Fruit fly (Drosophila melanogaster) whole organism, embryonic: ENCODE results near the gene Cpsf100.

Experiments
- Asciz ChIP-seq: fragments of 200-800 bp; sonication (Bioruptor generic); optimal IDR thresholded peaks from 2 replicates; lab custom pipeline; 2017; ENCODE audit warnings: missing biosample characterization, mild to moderate bottlenecking, missing genetic modification characterization, missing genetic modification reagents
- CG1024 ChIP-seq: fragments of 200-800 bp; sonication (Bioruptor generic); IDR thresholded peaks from 2 replicates; pipeline ENCODE4 v1.3.6; 2022; ENCODE audit warnings: missing biosample characterization, missing genetic modification characterization
- CG10267 ChIP-seq: fragments of 200-800 bp; sonication (Bioruptor generic); optimal IDR thresholded peaks from 2 replicates; lab custom pipeline; 2018; ENCODE audit warnings: missing biosample characterization, mild to moderate bottlenecking, missing genetic modification characterization, moderate library complexity
- CG12071 ChIP-seq: fragments of 200-800 bp; sonication (Bioruptor generic); optimal IDR thresholded peaks from 3 replicates; lab custom pipeline; 2018; ENCODE audit warnings: missing biosample characterization, mild to moderate bottlenecking, missing genetic modification characterization
- CG12299 ChIP-seq: fragments of 200-800 bp; sonication (Bioruptor generic); optimal IDR thresholded peaks from 2 replicates; lab custom pipeline; 2018; ENCODE audit warnings: missing biosample characterization, mild to moderate bottlenecking, missing genetic modification characterization
- CG12942 ChIP-seq: fragments of 200-800 bp; sonication (Bioruptor generic); optimal IDR thresholded peaks from 3 replicates; lab custom pipeline; 2016; ENCODE audit warnings: missing biosample characterization, missing genetic modification characterization
- CG13296 ChIP-seq: fragments of 200-800 bp; sonication (Bioruptor generic); optimal IDR thresholded peaks from 3 replicates; lab custom pipeline; 2018; ENCODE audit warnings: missing biosample characterization, mild to moderate bottlenecking, missing genetic modification characterization
- CG13424 ChIP-seq: fragments of 200-800 bp; sonication (Bioruptor generic); optimal IDR thresholded peaks from 2 replicates; lab custom pipeline; 2019; ENCODE audit warnings: missing biosample characterization, mild to moderate bottlenecking, missing genetic modification characterization, moderate library complexity
- CG1647 ChIP-seq: fragments of 200-800 bp; sonication (Bioruptor generic); optimal IDR thresholded peaks from 3 replicates; lab custom pipeline; 2016; ENCODE audit warnings: missing biosample characterization, missing genetic modification characterization
- CG2116 ChIP-seq: fragments of 200-800 bp; sonication (Bioruptor generic); optimal IDR thresholded peaks from 3 replicates; lab custom pipeline; 2018; ENCODE audit warnings: missing biosample characterization, mild to moderate bottlenecking, missing genetic modification characterization
- CG32767 ChIP-seq: fragments of 200-800 bp; sonication (Bioruptor generic); IDR thresholded peaks from 2 replicates; pipeline ENCODE4 v1.3.6; 2022; ENCODE audit warnings: missing biosample characterization, missing genetic modification characterization
- CG32772 ChIP-seq: fragments of 200-800 bp; sonication (Bioruptor generic); IDR thresholded peaks from 2 replicates; pipeline ENCODE4 v1.3.6; 2022; ENCODE audit warnings: missing biosample characterization, missing genetic modification characterization
- CG3281 ChIP-seq: fragments of 200-800 bp; sonication (Bioruptor generic); optimal IDR thresholded peaks from 3 replicates; lab custom pipeline; 2017; ENCODE audit warnings: missing biosample characterization, mild to moderate bottlenecking, missing genetic modification characterization
- CG3726 ChIP-seq: fragments of 200-800 bp; sonication (Bioruptor generic); IDR thresholded peaks from 3 replicates; pipeline ENCODE4, ENCODE4 v1.3.6; 2022; ENCODE audit warnings: missing biosample characterization, missing genetic modification characterization
- CG4424 ChIP-seq: fragments of 200-800 bp; sonication (Bioruptor generic); optimal IDR thresholded peaks from 3 replicates; lab custom pipeline; 2016; ENCODE audit warnings: missing biosample characterization, missing genetic modification characterization
- CG6683 ChIP-seq: fragments of 200-800 bp; sonication (Bioruptor generic); optimal IDR thresholded peaks from 2 replicates; lab custom pipeline; 2017; ENCODE audit warnings: missing biosample characterization, mild to moderate bottlenecking, missing genetic modification characterization, missing genetic modification reagents
- CG6854 ChIP-seq: fragments of 200-800 bp; sonication (Bioruptor generic); optimal IDR thresholded peaks from 3 replicates; lab custom pipeline; 2017; ENCODE audit warnings: missing biosample characterization, mild to moderate bottlenecking, missing genetic modification characterization
- CG7372 ChIP-seq: fragments of 200-800 bp; sonication (Bioruptor generic); IDR thresholded peaks from 2 replicates; pipeline ENCODE4 v1.3.6; 2022; ENCODE audit warnings: missing biosample characterization, missing genetic modification characterization
- CG7745 ChIP-seq: fragments of 200-800 bp; sonication (Bioruptor generic); optimal IDR thresholded peaks from 2 replicates; lab custom pipeline; 2018; ENCODE audit warnings: missing biosample characterization, mild to moderate bottlenecking, missing genetic modification characterization, moderate library complexity
- CG7786 ChIP-seq: fragments of 200-800 bp; sonication (Bioruptor generic); optimal IDR thresholded peaks from 2 replicates; lab custom pipeline; 2016; ENCODE audit warnings: missing biosample characterization, missing genetic modification characterization
- CG7839 ChIP-seq: fragments of 200-800 bp; sonication (Bioruptor generic); optimal IDR thresholded peaks from 3 replicates; lab custom pipeline; 2018; ENCODE audit warnings: missing biosample characterization, mild to moderate bottlenecking, missing genetic modification characterization, moderate library complexity
- CG7928 ChIP-seq: fragments of 200-800 bp; sonication (Bioruptor generic); optimal IDR thresholded peaks from 2 replicates; lab custom pipeline; 2017; ENCODE audit warnings: missing biosample characterization, mild to moderate bottlenecking, missing genetic modification characterization
- CG8290 ChIP-seq, 3 experiments: fragments of 200-800 bp; sonication (Bioruptor generic); optimal IDR thresholded peaks; 2 replicates each; lab custom pipeline; 2016 to 2019; ENCODE audit warnings: missing biosample characterization in 3 of 3, missing genetic modification characterization in 3 of 3, mild to moderate bottlenecking in 2 of 3, moderate library complexity in 1 of 3
- CG8388 ChIP-seq: fragments of 200-800 bp; sonication (Bioruptor generic); optimal IDR thresholded peaks from 2 replicates; lab custom pipeline; 2019; ENCODE audit warnings: missing biosample characterization, mild to moderate bottlenecking, missing genetic modification characterization, moderate library complexity
- CG9727 ChIP-seq: fragments of 200-800 bp; sonication (Bioruptor generic); optimal IDR thresholded peaks from 3 replicates; lab custom pipeline; 2017; ENCODE audit warnings: missing biosample characterization, mild to moderate bottlenecking, missing genetic modification characterization
- Chrac-16 ChIP-seq: fragments of 200-800 bp; sonication (Bioruptor generic); optimal IDR thresholded peaks from 3 replicates; lab custom pipeline; 2016; ENCODE audit warnings: missing biosample characterization, missing genetic modification characterization
- Ets65A ChIP-seq: fragments of 200-800 bp; sonication (Bioruptor generic); peaks from one replicate; lab custom pipeline; 2016; ENCODE audit warnings: missing biosample characterization, missing genetic modification characterization
- GATAe ChIP-seq: fragments of 200-800 bp; sonication (Bioruptor generic); conservative IDR thresholded peaks from 2 replicates; pipeline ENCODE4 v1.3.6; 2022; ENCODE audit warnings: missing biosample characterization, missing genetic modification characterization
- H2.0 ChIP-seq: fragments of 200-800 bp; sonication (Bioruptor generic); IDR thresholded peaks from 2 replicates; pipeline ENCODE4 v1.3.6; 2022; ENCODE audit warnings: missing biosample characterization, missing genetic modification characterization
- HLH3B ChIP-seq: fragments of 200-800 bp; sonication (Bioruptor generic); IDR thresholded peaks from 2 replicates; pipeline ENCODE4 v1.3.6; 2022; ENCODE audit warnings: missing biosample characterization, missing genetic modification characterization
- Mrtf ChIP-seq: fragments of 200-800 bp; sonication (Bioruptor generic); IDR thresholded peaks from 3 replicates; pipeline ENCODE4 v1.3.6; 2022; ENCODE audit warnings: missing biosample characterization, missing genetic modification characterization
- Nf-YC ChIP-seq: fragments of 200-800 bp; optimal IDR thresholded peaks from 3 replicates; lab custom pipeline; 2019; ENCODE audit warnings: missing biosample characterization, mild to moderate bottlenecking, missing genetic modification characterization, moderate library complexity
- TFAM ChIP-seq: fragments of 200-800 bp; sonication (Bioruptor generic); optimal IDR thresholded peaks from 2 replicates; lab custom pipeline; 2017; ENCODE audit warnings: missing biosample characterization, missing genetic modification characterization, inconsistent platforms
- Tbp ChIP-seq: fragments of >200 bp; optimal IDR thresholded peaks from 2 replicates; lab custom pipeline; 2018; ENCODE audit warnings: missing biosample characterization, missing genetic modification characterization
- amos ChIP-seq: fragments of 200-800 bp; sonication (Bioruptor generic); IDR thresholded peaks from 2 replicates; pipeline ENCODE4 v1.3.6; 2022; ENCODE audit warnings: missing biosample characterization, missing genetic modification characterization; ENCODE audit not compliant: partially characterized antibody
- cas ChIP-seq: fragments of 200-800 bp; sonication (Bioruptor generic); IDR thresholded peaks from 2 replicates; pipeline ENCODE4 v1.3.6; 2022; ENCODE audit warnings: missing biosample characterization, missing genetic modification characterization
- corto ChIP-seq: fragments of 200-800 bp; sonication (Bioruptor generic); optimal IDR thresholded peaks from 2 replicates; lab custom pipeline; 2016; ENCODE audit warnings: missing biosample characterization, mild to moderate bottlenecking, missing genetic modification characterization, moderate library complexity
- dmrt99B ChIP-seq: fragments of 200-800 bp; sonication (Bioruptor generic); optimal IDR thresholded peaks from 2 replicates; lab custom pipeline; 2018; ENCODE audit warnings: missing biosample characterization, mild to moderate bottlenecking, missing genetic modification characterization, moderate library complexity
- dysf ChIP-seq: fragments of 200-800 bp; sonication (Bioruptor generic); IDR thresholded peaks from 3 replicates; pipeline ENCODE4 v1.3.6; 2022; ENCODE audit warnings: missing biosample characterization, missing genetic modification characterization
- gsb ChIP-seq: fragments of 200-800 bp; sonication (Bioruptor generic); IDR thresholded peaks from 2 replicates; pipeline ENCODE4 v1.3.6; 2022; ENCODE audit warnings: missing biosample characterization, missing genetic modification characterization
- gsb-n ChIP-seq: fragments of 200-800 bp; sonication (Bioruptor generic); optimal IDR thresholded peaks from 3 replicates; lab custom pipeline; 2018; ENCODE audit warnings: missing biosample characterization, mild to moderate bottlenecking, missing genetic modification characterization
- hth ChIP-seq: fragments of >200 bp; optimal IDR thresholded peaks from 2 replicates; lab custom pipeline; 2017; ENCODE audit warnings: inconsistent platforms
- mld ChIP-seq: fragments of 200-800 bp; sonication (Bioruptor generic); IDR thresholded peaks from 3 replicates; pipeline ENCODE4 v1.3.6; 2022; ENCODE audit warnings: missing biosample characterization, missing genetic modification characterization; ENCODE audit not compliant: partially characterized antibody
- odd ChIP-seq: fragments of 200-800 bp; sonication (Bioruptor generic); optimal IDR thresholded peaks from 2 replicates; lab custom pipeline; 2017; ENCODE audit warnings: missing biosample characterization, mild to moderate bottlenecking, missing genetic modification characterization
- sisA ChIP-seq: fragments of 200-800 bp; sonication (Bioruptor generic); IDR thresholded peaks from 2 replicates; pipeline ENCODE4 v1.3.6; 2022; ENCODE audit warnings: missing biosample characterization, missing genetic modification characterization
- slou ChIP-seq: fragments of 200-800 bp; sonication (Bioruptor generic); optimal IDR thresholded peaks from 3 replicates; lab custom pipeline; 2016; ENCODE audit warnings: missing biosample characterization, missing genetic modification characterization
- ssp ChIP-seq: fragments of 200-800 bp; sonication (Bioruptor generic); IDR thresholded peaks from 2 replicates; pipeline ENCODE4 v1.3.6; 2022; ENCODE audit warnings: missing biosample characterization, missing genetic modification characterization
- stc ChIP-seq: fragments of 200-800 bp; sonication (Bioruptor generic); IDR thresholded peaks from 2 replicates; pipeline ENCODE4 v1.3.6; 2022; ENCODE audit warnings: missing biosample characterization, missing genetic modification characterization
- tgo ChIP-seq: fragments of 200-800 bp; sonication (Bioruptor generic); IDR thresholded peaks from 3 replicates; pipeline ENCODE4 v1.3.6; 2022; ENCODE audit warnings: missing biosample characterization, missing genetic modification characterization
- vvl ChIP-seq: fragments of 200-800 bp; sonication (Bioruptor generic); IDR thresholded peaks from 2 replicates; pipeline ENCODE4 v1.3.6; 2022; ENCODE audit warnings: missing biosample characterization, missing genetic modification characterization

The Cpsf100 gene

dm6 chr3R:29040526-29041195 lies 6.3 kb downstream of the Cpsf100 start (continued):
- peak; percentile 19 for TF ChIP-seq CG6683
- TF ChIP-seq Tbp (GFP tag; lab: Kevin White, UChicago), result no peak
- TF ChIP-seq hth (lab: Kevin White, UChicago), result no peak
- TF ChIP-seq CG6854 (GFP tag; lab: Kevin White, UChicago), result peak; percentile 47
- TF ChIP-seq CG32772, result peak; percentile 25; the same call in 1 of the 2 replicates
- TF ChIP-seq GATAe (GFP tag; lab: Robert Waterston, UW), result no peak
- TF ChIP-seq HLH3B (GFP tag; lab: Robert Waterston, UW), result peak; percentile 46; the same call in 1 of the 2 replicates
- peak; percentile 89 for TF ChIP-seq Ets65A (GFP tag; lab: Kevin White, UChicago)
- TF ChIP-seq CG13296 (GFP tag; lab: Kevin White, UChicago), result peak; percentile 79
- peak; percentile 78 for TF ChIP-seq odd (GFP tag; lab: Kevin White, UChicago)
- peak; percentile 75 for TF ChIP-seq CG9727 (GFP tag; lab: Kevin White, UChicago)
- TF ChIP-seq CG7786, result no peak
- TF ChIP-seq vvl (GFP tag; lab: Robert Waterston, UW), result peak; percentile 47; the same call in 1 of the 2 replicates
- TF ChIP-seq CG1024, result no peak
- no peak for TF ChIP-seq ssp (GFP tag; lab: Robert Waterston, UW)
- no peak for TF ChIP-seq CG7745
- TF ChIP-seq CG7928 (GFP tag; lab: Kevin White, UChicago), result no peak
- TF ChIP-seq Nf-YC (tag; lab: Kevin White, UChicago), result no peak
- TF ChIP-seq CG8290 (GFP tag; optimal IDR thresholded peaks at IDR 0.05; lab: Kevin White, UChicago), result no peak
- TF ChIP-seq CG8290 (tag; optimal IDR thresholded peaks at IDR 0.05; lab: Kevin White, UChicago), result no peak
- no peak for TF ChIP-seq dmrt99B
- TF ChIP-seq CG7839 (tag; lab: Kevin White, UChicago), result no peak
- no peak for TF ChIP-seq gsb-n
- TF ChIP-seq CG3726 (GFP tag; lab: Robert Waterston, UW), result 0 out of 3 replicates have a peak, but pooled peaks have one; percentile 49
- no peak for TF ChIP-seq TFAM (GFP tag; lab: Kevin White, UChicago)
- TF ChIP-seq Chrac-16, result peak; percentile 20
- TF ChIP-seq amos (GFP tag; lab: Robert Waterston, UW), result no peak
- no peak for TF ChIP-seq cas (GFP tag; lab: Robert Waterston, UW)
- TF ChIP-seq tgo (GFP tag; lab: Robert Waterston, UW), result peak; percentile 48; the same call in 2 of the 3 replicates
- no peak for TF ChIP-seq CG1647 (GFP tag; lab: Kevin White, UChicago)
- peak; percentile 65 for TF ChIP-seq Asciz (GFP tag; lab: Kevin White, UChicago)
- peak; percentile 57 for TF ChIP-seq stc
- TF ChIP-seq CG7372, result 0 out of 2 replicates have a peak, but pooled peaks have one; percentile 34
- TF ChIP-seq CG4424 (GFP tag; lab: Kevin White, UChicago), result peak; percentile 75
- peak; percentile 15 for TF ChIP-seq CG12299
- TF ChIP-seq CG8388, result peak; percentile 58
- no peak for TF ChIP-seq gsb (GFP tag; lab: Robert Waterston, UW)
- TF ChIP-seq sisA (GFP tag; lab: Robert Waterston, UW), result peak; percentile 24; the same call in 1 of the 2 replicates
- TF ChIP-seq CG3281 (GFP tag; lab: Kevin White, UChicago), result peak; percentile 83
- TF ChIP-seq slou, result peak; percentile 31
- TF ChIP-seq CG12942 (GFP tag; lab: Kevin White, UChicago), result peak; percentile 49
- TF ChIP-seq CG2116, result peak; percentile 21
- TF ChIP-seq dysf (GFP tag; lab: Robert Waterston, UW), result peak; percentile 68; the same call in 2 of the 3 replicates
- TF ChIP-seq CG10267, result peak; percentile 59
- no peak for TF ChIP-seq H2.0 (GFP tag; lab: Robert Waterston, UW)
- no peak for TF ChIP-seq CG12071 (GFP tag; lab: Kevin White, UChicago)
- TF ChIP-seq Mrtf (GFP tag; lab: Robert Waterston, UW), result no peak
- peak; percentile 83 for TF ChIP-seq CG13424 (tag; lab: Kevin White, UChicago)
- peak; percentile 11 for TF ChIP-seq corto (GFP tag; lab: Kevin White, UChicago)
- no peak for TF ChIP-seq mld
- TF ChIP-seq CG32767 (GFP tag; lab: Robert Waterston, UW), result peak; percentile 60; the same call in 1 of the 2 replicates
